Worm (Caenorhabditis elegans): ENCODE measurements around the gene K06H6.4.

K06H6.4 gene

ce11 chrV:543169-543568 is 35.9 kb upstream of the K06H6.4 start, which contains the start of gene C14C6.3:
Gene C14C6.3 (plus strand): TSS chrV:543469.
- TF ChIP-seq npax-4 (tag; optimal IDR thresholded peaks at IDR 0.05) (no peak), ceh-45 (GFP tag; IDR thresholded peaks at IDR 0.05) (no peak), unc-86 (tag; optimal IDR thresholded peaks at IDR 0.05) (no peak), K09A11.1 (tag; optimal IDR thresholded peaks at IDR 0.05; ENCODE audit: insufficient read depth) (no peak), zip-5 (tag; optimal IDR thresholded peaks at IDR 0.05) (no peak), pax-1 (tag; optimal IDR thresholded peaks at IDR 0.05) (no peak), ceh-31 (tag; optimal IDR thresholded peaks at IDR 0.05) (no peak), nhr-232 (tag; optimal IDR thresholded peaks at IDR 0.05) (no peak), pros-1 (tag; optimal IDR thresholded peaks at IDR 0.05) (no peak), unc-3 (GFP tag; conservative IDR thresholded peaks at IDR 0.05) (no peak), unc-3 (tag; optimal IDR thresholded peaks at IDR 0.05) (no peak)

DNA sequence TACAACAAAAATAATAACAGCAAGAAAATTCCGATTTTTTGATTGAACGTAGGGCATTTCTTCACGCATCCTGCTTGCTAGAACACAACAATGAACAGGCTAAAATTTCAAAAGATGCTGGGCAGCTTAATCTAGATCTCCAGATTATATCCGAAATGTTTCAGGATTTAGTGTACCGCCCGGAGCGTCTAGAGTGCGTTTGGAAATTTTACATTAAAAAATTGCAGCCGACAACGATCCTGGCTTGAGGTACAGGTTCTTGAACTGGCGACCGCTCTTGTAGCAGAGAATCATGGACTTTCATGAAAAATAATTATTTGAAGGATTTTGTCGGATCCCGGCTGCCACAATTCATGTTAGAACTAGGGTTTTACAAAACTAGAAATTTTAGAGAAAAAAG is 31.1 kb upstream of the K06H6.4 start, which contains the start of gene C14C6.6:
C14C6.6 (minus strand) TSS at position 101 of the 400 bp plus-strand sequence.
- no peak for TF ChIP-seq nhr-11 (tag; optimal IDR thresholded peaks at IDR 0.05)
- TF ChIP-seq ztf-16 (tag; optimal IDR thresholded peaks at IDR 0.05), result no peak
- TF ChIP-seq ceh-19 (GFP tag; optimal IDR thresholded peaks at IDR 0.05), result no peak
- TF ChIP-seq ref-2 (tag; optimal IDR thresholded peaks at IDR 0.05), result no peak

- no peak for TF ChIP-seq C08G9.2 (tag; optimal IDR thresholded peaks at IDR 0.05)
- TF ChIP-seq pha-4 (tag; optimal IDR thresholded peaks at IDR 0.05), result no peak
- no peak for TF ChIP-seq pqm-1 (tag; optimal IDR thresholded peaks at IDR 0.05)
- TF ChIP-seq unc-3 (GFP tag; conservative IDR thresholded peaks at IDR 0.05), result no peak
- TF ChIP-seq unc-3 (tag; optimal IDR thresholded peaks at IDR 0.05), result no peak
- TF ChIP-seq hlh-6 (tag; optimal IDR thresholded peaks at IDR 0.05), result no peak
- no peak for TF ChIP-seq pat-9 (tag; optimal IDR thresholded peaks at IDR 0.05)
- no peak for TF ChIP-seq Y22D7AL.16 (tag; optimal IDR thresholded peaks at IDR 0.05)
- no peak for TF ChIP-seq ttx-3 (tag; optimal IDR thresholded peaks at IDR 0.05)
- no peak for TF ChIP-seq npax-4 (tag; optimal IDR thresholded peaks at IDR 0.05)
- TF ChIP-seq unc-55 (GFP tag; optimal IDR thresholded peaks at IDR 0.05), result no peak
- TF ChIP-seq elt-2 (tag; optimal IDR thresholded peaks at IDR 0.05), result no peak
- no peak for TF ChIP-seq C38D4.7 (GFP tag; optimal IDR thresholded peaks at IDR 0.05)
- no peak for TF ChIP-seq elt-4 (tag; optimal IDR thresholded peaks at IDR 0.05)
- no peak for TF ChIP-seq T23F11.4 (GFP tag; optimal IDR thresholded peaks at IDR 0.05)
- no peak for TF ChIP-seq odd-2 (tag; optimal IDR thresholded peaks at IDR 0.05)
Measured at ce11 chrV:552406-552805, 26.7 kb upstream of the K06H6.4 start.

DNA sequence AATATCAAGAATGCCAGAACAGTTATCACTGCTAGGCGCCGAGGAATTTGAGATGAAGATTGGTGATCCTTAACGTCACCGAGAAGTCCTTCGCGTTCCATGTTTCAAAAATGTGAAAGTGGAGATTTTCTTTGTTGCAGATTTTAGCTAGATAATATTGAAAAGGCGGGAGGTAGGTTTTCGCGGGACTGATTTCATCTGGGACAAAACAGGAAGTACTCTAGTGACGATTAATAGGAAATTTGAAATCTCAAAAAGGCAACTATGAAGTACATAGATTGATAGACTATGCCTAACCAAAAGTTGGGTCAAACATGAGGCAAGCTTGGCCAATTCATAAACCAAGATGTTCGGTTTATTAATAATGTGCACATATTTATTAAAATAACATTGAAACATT is 26.0 kb upstream of the K06H6.4 start, which contains the start of gene C14C6.8:
C14C6.8 (minus strand) TSS at position 101 of the 400 bp plus-strand sequence.
- TF ChIP-seq hlh-15 (tag; optimal IDR thresholded peaks at IDR 0.05), result no peak
- TF ChIP-seq ceh-19 (GFP tag; optimal IDR thresholded peaks at IDR 0.05), result no peak

- TF ChIP-seq ceh-2 (tag; optimal IDR thresholded peaks at IDR 0.05) (no peak), tbx-7 (tag; optimal IDR thresholded peaks at IDR 0.05) (no peak), ceh-30 (tag; optimal IDR thresholded peaks at IDR 0.05) (no peak), ztf-16 (tag; optimal IDR thresholded peaks at IDR 0.05) (no peak), ttx-3 (tag; optimal IDR thresholded peaks at IDR 0.05) (no peak), nhr-11 (tag; optimal IDR thresholded peaks at IDR 0.05) (no peak), pros-1 (tag; optimal IDR thresholded peaks at IDR 0.05) (no peak), eyg-1 (tag; optimal IDR thresholded peaks at IDR 0.05) (no peak), hlh-13 (GFP tag; optimal IDR thresholded peaks at IDR 0.05) (no peak), ceh-6 (GFP tag; optimal IDR thresholded peaks at IDR 0.05) (no peak), pag-3 (tag; optimal IDR thresholded peaks at IDR 0.05; ENCODE audit: borderline replicate concordance) (no peak), pax-1 (tag; optimal IDR thresholded peaks at IDR 0.05) (no peak), che-1 (tag; optimal IDR thresholded peaks at IDR 0.05) (no peak), fkh-6 (tag; optimal IDR thresholded peaks at IDR 0.05) (no peak), elt-2 (tag; optimal IDR thresholded peaks at IDR 0.05) (no peak), ceh-34 (tag; optimal IDR thresholded peaks at IDR 0.05) (no peak), hlh-6 (tag; optimal IDR thresholded peaks at IDR 0.05) (no peak), madf-2 (tag; optimal IDR thresholded peaks at IDR 0.05) (no peak), ceh-48 (tag; optimal IDR thresholded peaks at IDR 0.05) (no peak), gmeb-2 (tag; optimal IDR thresholded peaks at IDR 0.05) (no peak)
Measured at ce11 chrV:556055-556454, 23.0 kb upstream of the K06H6.4 start, which contains the start of gene srx-8. Gene srx-8 (minus strand): TSS chrV:556155.

Measured in whole organism, late embryonic.